Fruit fly (Drosophila melanogaster) whole organism, embryonic: ENCODE measurements around the gene CG7264.
A peak's percentile ranks its signal among the peaks of the same experiment; 100 is the strongest.

Source experiments
- BEAF-32 ChIP-seq: fragments of 200-800 bp; sonication (Bioruptor generic); optimal IDR thresholded peaks from 3 replicates; lab custom pipeline; 2017; ENCODE audit warnings: missing biosample characterization, missing genetic modification characterization, mild to moderate bottlenecking, moderate library complexity, missing genetic modification reagents
- CG11456 ChIP-seq: fragments of 200-800 bp; sonication (Bioruptor generic); IDR thresholded peaks from 3 replicates; pipeline ENCODE4 v1.3.6; 2022; ENCODE audit warnings: missing biosample characterization, missing genetic modification characterization
- CG12299 ChIP-seq: fragments of 200-800 bp; sonication (Bioruptor generic); optimal IDR thresholded peaks from 2 replicates; lab custom pipeline; 2018; ENCODE audit warnings: missing biosample characterization, mild to moderate bottlenecking, missing genetic modification characterization
- CG17802 ChIP-seq: fragments of 200-800 bp; sonication (Bioruptor generic); optimal IDR thresholded peaks from 2 replicates; lab custom pipeline; 2018; ENCODE audit warnings: missing biosample characterization, mild to moderate bottlenecking, missing genetic modification characterization, moderate library complexity
- CG18476 ChIP-seq: fragments of 200-800 bp; sonication (Bioruptor generic); optimal IDR thresholded peaks from 2 replicates; lab custom pipeline; 2016; ENCODE audit warnings: missing biosample characterization, mild to moderate bottlenecking, missing genetic modification characterization
- CG18619 ChIP-seq: fragments of 200-800 bp; sonication (Bioruptor generic); optimal IDR thresholded peaks from 3 replicates; lab custom pipeline; 2017; ENCODE audit warnings: missing biosample characterization, mild to moderate bottlenecking, missing genetic modification characterization
- CG2199 ChIP-seq: fragments of 200-800 bp; sonication (Bioruptor generic); IDR thresholded peaks from 3 replicates; pipeline ENCODE4 v1.3.6; 2022; ENCODE audit warnings: missing biosample characterization, missing genetic modification characterization
- CG2678 ChIP-seq: fragments of 200-800 bp; sonication (Bioruptor generic); optimal IDR thresholded peaks from 3 replicates; lab custom pipeline; 2019; ENCODE audit warnings: missing biosample characterization, mild to moderate bottlenecking, missing genetic modification characterization, moderate library complexity
- CG34224 ChIP-seq: fragments of 200-800 bp; sonication (Bioruptor generic); IDR thresholded peaks from 3 replicates; pipeline ENCODE4 v1.3.6; 2022; ENCODE audit warnings: missing biosample characterization, missing genetic modification characterization; ENCODE audit not compliant: partially characterized antibody
- CG3838 ChIP-seq: fragments of 200-800 bp; sonication (Bioruptor generic); optimal IDR thresholded peaks from 3 replicates; lab custom pipeline; 2016; ENCODE audit warnings: missing biosample characterization, missing genetic modification characterization
- CG4328 ChIP-seq: fragments of 200-800 bp; sonication (Bioruptor generic); optimal IDR thresholded peaks from 3 replicates; lab custom pipeline; 2017; ENCODE audit warnings: missing biosample characterization, missing genetic modification reagents, missing genetic modification characterization
- CG4424 ChIP-seq: fragments of 200-800 bp; sonication (Bioruptor generic); optimal IDR thresholded peaks from 3 replicates; lab custom pipeline; 2016; ENCODE audit warnings: missing biosample characterization, missing genetic modification characterization
- CG4854 ChIP-seq: fragments of 200-800 bp; sonication (Bioruptor generic); optimal IDR thresholded peaks from 2 replicates; lab custom pipeline; 2016; ENCODE audit warnings: missing biosample characterization, missing genetic modification characterization, inconsistent platforms
- CG6175 ChIP-seq: fragments of 200-800 bp; sonication (Bioruptor generic); IDR thresholded peaks from 3 replicates; pipeline ENCODE4 v1.3.6; 2022; ENCODE audit warnings: missing biosample characterization, missing genetic modification characterization
- CG6689 ChIP-seq: fragments of 200-800 bp; sonication (Bioruptor generic); IDR thresholded peaks from 2 replicates; pipeline ENCODE4 v1.3.6; 2022; ENCODE audit warnings: missing biosample characterization, missing genetic modification characterization
- CG8281 ChIP-seq: fragments of 200-800 bp; sonication (Bioruptor generic); optimal IDR thresholded peaks from 2 replicates; lab custom pipeline; 2018; ENCODE audit warnings: missing biosample characterization, mild to moderate bottlenecking, missing genetic modification characterization, moderate library complexity
- CG8388 ChIP-seq: fragments of 200-800 bp; sonication (Bioruptor generic); optimal IDR thresholded peaks from 2 replicates; lab custom pipeline; 2019; ENCODE audit warnings: missing biosample characterization, mild to moderate bottlenecking, missing genetic modification characterization, moderate library complexity
- CTCF ChIP-seq: fragments of 200-800 bp; sonication (Bioruptor generic); optimal IDR thresholded peaks from 2 replicates; lab custom pipeline; 2017; ENCODE audit warnings: missing biosample characterization, mild to moderate bottlenecking, missing genetic modification characterization, moderate library complexity
- Chrac-16 ChIP-seq: fragments of 200-800 bp; sonication (Bioruptor generic); optimal IDR thresholded peaks from 3 replicates; lab custom pipeline; 2016; ENCODE audit warnings: missing biosample characterization, missing genetic modification characterization
- Dad ChIP-seq: fragments of 200-800 bp; sonication (Bioruptor generic); optimal IDR thresholded peaks from 3 replicates; lab custom pipeline; 2016; ENCODE audit warnings: missing biosample characterization, missing genetic modification characterization
- Dip2 ChIP-seq: fragments of 200-800 bp; sonication (Bioruptor generic); IDR thresholded peaks from 2 replicates; pipeline ENCODE4 v1.3.6; 2022; ENCODE audit warnings: missing biosample characterization, missing genetic modification characterization
- E2f1 ChIP-seq: fragments of 200-800 bp; sonication (Bioruptor generic); IDR thresholded peaks from 2 replicates; pipeline ENCODE4 v1.3.6; 2022; ENCODE audit warnings: missing biosample characterization, missing genetic modification characterization
- ERR ChIP-seq: fragments of 200-800 bp; sonication (Bioruptor generic); optimal IDR thresholded peaks from 2 replicates; lab custom pipeline; 2016; ENCODE audit warnings: missing biosample characterization, missing genetic modification characterization
- Elba2 ChIP-seq: fragments of 200-800 bp; sonication (Bioruptor generic); optimal IDR thresholded peaks from 3 replicates; lab custom pipeline; 2016; ENCODE audit warnings: missing biosample characterization, missing genetic modification characterization
- Ets65A ChIP-seq: fragments of 200-800 bp; sonication (Bioruptor generic); peaks from one replicate; lab custom pipeline; 2016; ENCODE audit warnings: missing biosample characterization, missing genetic modification characterization
- Hr51 ChIP-seq, 2 experiments: fragments of 200-800 bp; sonication (Bioruptor generic); optimal IDR thresholded peaks; 2 replicates in 1 of 2; 3 replicates in 1 of 2; lab custom pipeline; 2016 to 2018; ENCODE audit warnings: missing biosample characterization in 2 of 2, missing genetic modification characterization in 2 of 2, mild to moderate bottlenecking in 1 of 2, moderate library complexity in 1 of 2
- Lpt ChIP-seq: fragments of >200 bp; optimal IDR thresholded peaks from 2 replicates; lab custom pipeline; 2018; ENCODE audit warnings: missing biosample characterization, missing genetic modification characterization
- MTF-1 ChIP-seq: fragments of 200-800 bp; sonication (Bioruptor generic); optimal IDR thresholded peaks from 2 replicates; lab custom pipeline; 2018; ENCODE audit warnings: missing biosample characterization, mild to moderate bottlenecking, missing genetic modification characterization, borderline replicate concordance
- Max ChIP-seq: fragments of 200-800 bp; sonication (Bioruptor generic); optimal IDR thresholded peaks from 2 replicates; lab custom pipeline; 2016; ENCODE audit warnings: missing biosample characterization, mild to moderate bottlenecking, missing genetic modification characterization
- Mrtf ChIP-seq: fragments of 200-800 bp; sonication (Bioruptor generic); IDR thresholded peaks from 3 replicates; pipeline ENCODE4 v1.3.6; 2022; ENCODE audit warnings: missing biosample characterization, missing genetic modification characterization
- Ptx1 ChIP-seq: fragments of 200-800 bp; sonication (Bioruptor generic); IDR thresholded peaks from 2 replicates; pipeline ENCODE4 v1.3.6; 2022; ENCODE audit warnings: missing biosample characterization, missing genetic modification characterization
- Taf1 ChIP-seq: fragments of 200-800 bp; sonication (Bioruptor generic); IDR thresholded peaks from 2 replicates; pipeline ENCODE4 v1.3.6; 2022; ENCODE audit warnings: missing biosample characterization, missing genetic modification characterization
- ara ChIP-seq: fragments of 200-800 bp; sonication (Bioruptor generic); IDR thresholded peaks from 2 replicates; pipeline ENCODE4 v1.3.6; 2022; ENCODE audit warnings: missing biosample characterization, missing genetic modification characterization
- bigmax ChIP-seq: fragments of 200-800 bp; sonication (Bioruptor generic); optimal IDR thresholded peaks from 2 replicates; lab custom pipeline; 2018; ENCODE audit warnings: missing biosample characterization, mild to moderate bottlenecking, missing genetic modification characterization
- caup ChIP-seq: fragments of 200-800 bp; sonication (Bioruptor generic); optimal IDR thresholded peaks from 3 replicates; lab custom pipeline; 2017; ENCODE audit warnings: missing biosample characterization, mild to moderate bottlenecking, missing genetic modification characterization, moderate library complexity; ENCODE audit not compliant: severe bottlenecking
- cwo ChIP-seq: fragments of 200-800 bp; sonication (Bioruptor generic); optimal IDR thresholded peaks from 3 replicates; lab custom pipeline; 2017; ENCODE audit warnings: missing biosample characterization, missing genetic modification characterization, mild to moderate bottlenecking, moderate library complexity, missing genetic modification reagents
- da ChIP-seq: fragments of 200-800 bp; sonication (Bioruptor generic); optimal IDR thresholded peaks from 2 replicates; lab custom pipeline; 2016; ENCODE audit warnings: missing biosample characterization, missing genetic modification characterization
- gsb ChIP-seq: fragments of 200-800 bp; sonication (Bioruptor generic); IDR thresholded peaks from 2 replicates; pipeline ENCODE4 v1.3.6; 2022; ENCODE audit warnings: missing biosample characterization, missing genetic modification characterization
- hb ChIP-seq: fragments of 200-800 bp; sonication (Bioruptor generic); IDR thresholded peaks from 3 replicates; pipeline ENCODE4 v1.3.6; 2022; ENCODE audit warnings: missing biosample characterization, missing genetic modification characterization; ENCODE audit not compliant: partially characterized antibody
- lov ChIP-seq, 2 experiments: fragments of 200-800 bp in 1 of 2; fragments of >200 bp in 1 of 2; sonication (Bioruptor generic) in 1 of 2; IDR thresholded peaks in 1 of 2; optimal IDR thresholded peaks in 1 of 2; 2 replicates in 1 of 2; 3 replicates in 1 of 2; pipeline versions ENCODE4 v1.3.6 to Lab custom; 2017 to 2022; ENCODE audit warnings: missing biosample characterization in 1 of 2, missing genetic modification characterization in 1 of 2
- maf-S ChIP-seq: fragments of 200-800 bp; sonication (Bioruptor generic); optimal IDR thresholded peaks from 2 replicates; lab custom pipeline; 2016; ENCODE audit warnings: missing biosample characterization, missing genetic modification characterization
- mld ChIP-seq: fragments of 200-800 bp; sonication (Bioruptor generic); IDR thresholded peaks from 3 replicates; pipeline ENCODE4 v1.3.6; 2022; ENCODE audit warnings: missing biosample characterization, missing genetic modification characterization; ENCODE audit not compliant: partially characterized antibody
- nerfin-2 ChIP-seq: fragments of 200-800 bp; sonication (Bioruptor generic); IDR thresholded peaks from 2 replicates; pipeline ENCODE4 v1.3.6; 2022; ENCODE audit warnings: missing biosample characterization, missing genetic modification characterization; ENCODE audit not compliant: partially characterized antibody
- oc ChIP-seq: fragments of 200-800 bp; sonication (Bioruptor generic); optimal IDR thresholded peaks from 2 replicates; lab custom pipeline; 2018; ENCODE audit warnings: missing biosample characterization, mild to moderate bottlenecking, missing genetic modification characterization, moderate library complexity
- otp ChIP-seq: fragments of 200-800 bp; sonication (Bioruptor generic); IDR thresholded peaks from 3 replicates; pipeline ENCODE4, ENCODE4 v1.3.6; 2022; ENCODE audit warnings: missing biosample characterization, missing genetic modification characterization
- row ChIP-seq: fragments of 200-800 bp; sonication (Bioruptor generic); IDR thresholded peaks from 3 replicates; pipeline ENCODE4 v1.3.6; 2022; ENCODE audit warnings: missing biosample characterization, missing genetic modification characterization
- tap ChIP-seq: fragments of 200-800 bp; optimal IDR thresholded peaks from 3 replicates; lab custom pipeline; 2019; ENCODE audit warnings: missing biosample characterization, mild to moderate bottlenecking, missing genetic modification characterization, moderate library complexity
- tll ChIP-seq, 2 experiments: fragments of 200-800 bp in 1 of 2; fragments of >200 bp in 1 of 2; sonication (Bioruptor generic) in 1 of 2; optimal IDR thresholded peaks; 2 replicates each; lab custom pipeline; 2017 to 2019; ENCODE audit warnings: missing biosample characterization in 2 of 2, missing genetic modification characterization in 2 of 2, mild to moderate bottlenecking in 1 of 2, moderate library complexity in 1 of 2
- trem ChIP-seq: fragments of 200-800 bp; optimal IDR thresholded peaks from 3 replicates; lab custom pipeline; 2019; ENCODE audit warnings: missing biosample characterization, mild to moderate bottlenecking, missing genetic modification characterization, moderate library complexity
- wek ChIP-seq: fragments of 200-800 bp; sonication (Bioruptor generic); optimal IDR thresholded peaks from 3 replicates; lab custom pipeline; 2018; ENCODE audit warnings: missing biosample characterization, mild to moderate bottlenecking, missing genetic modification characterization, moderate library complexity

The CG7264 gene

dm6 chr3L:11874758-11875157 lies 45.9 kb downstream of the CG7264 start (continued):
- no peak for TF ChIP-seq ERR
- peak; percentile 8 for TF ChIP-seq cwo (GFP tag; lab: Kevin White, UChicago)
- no peak for TF ChIP-seq MTF-1 (GFP tag; lab: Kevin White, UChicago)
- TF ChIP-seq row (GFP tag; lab: Robert Waterston, UW), result peak; percentile 41; the same call in 1 of the 3 replicates
- TF ChIP-seq Chrac-16 (GFP tag; lab: Kevin White, UChicago), result no peak
- no peak for TF ChIP-seq nerfin-2 (GFP tag; lab: Robert Waterston, UW)
- no peak for TF ChIP-seq CG12299 (tag; lab: Kevin White, UChicago)
- TF ChIP-seq Taf1, result no peak
- TF ChIP-seq wek (GFP tag; lab: Kevin White, UChicago), result no peak
- peak; percentile 22 for TF ChIP-seq CG2678 (tag; lab: Kevin White, UChicago)
- TF ChIP-seq Hr51 (GFP tag; optimal IDR thresholded peaks at IDR 0.05; lab: Kevin White, UChicago), result peak in 1 of 2 experiments; percentile 25
- no peak for TF ChIP-seq CG6175
- no peak for TF ChIP-seq CG17802 (tag; lab: Kevin White, UChicago)

dm6 chr3L:11876036-11876435 lies 47.2 kb downstream of the CG7264 start:
- TF ChIP-seq CG8388 (GFP tag; lab: Kevin White, UChicago), result peak; percentile 11
- TF ChIP-seq trem (tag; lab: Kevin White, UChicago), result no peak
- no peak for TF ChIP-seq da (GFP tag; lab: Kevin White, UChicago)
- no peak for TF ChIP-seq tll (GFP tag; optimal IDR thresholded peaks at IDR 0.05; lab: Kevin White, UChicago)
- TF ChIP-seq Max (GFP tag; lab: Kevin White, UChicago), result no peak
- no peak for TF ChIP-seq caup (GFP tag; lab: Kevin White, UChicago)
- TF ChIP-seq CG34224 (GFP tag; lab: Robert Waterston, UW), result no peak
- no peak for TF ChIP-seq CG4328 (GFP tag; lab: Kevin White, UChicago)
- TF ChIP-seq Dip2 (GFP tag; lab: Robert Waterston, UW), result no peak
- no peak for TF ChIP-seq tap
- no peak for TF ChIP-seq mld (GFP tag; lab: Robert Waterston, UW)
- no peak for TF ChIP-seq CG8281 (tag; lab: Kevin White, UChicago)
- TF ChIP-seq Elba2 (GFP tag; lab: Kevin White, UChicago), result no peak
- TF ChIP-seq oc (tag; lab: Kevin White, UChicago), result no peak
- no peak for TF ChIP-seq CG18476
- no peak for TF ChIP-seq CG18619 (GFP tag; lab: Kevin White, UChicago)
- peak; percentile 85 for TF ChIP-seq CTCF (GFP tag; lab: Kevin White, UChicago)
- TF ChIP-seq maf-S (GFP tag; lab: Kevin White, UChicago), result no peak
- no peak for TF ChIP-seq bigmax (GFP tag; lab: Kevin White, UChicago)
- no peak for TF ChIP-seq Ptx1
- no peak for TF ChIP-seq CG4854 (GFP tag; lab: Kevin White, UChicago)
- TF ChIP-seq CG3838 (GFP tag; lab: Kevin White, UChicago), result no peak
- TF ChIP-seq lov (optimal IDR thresholded peaks at IDR 0.05; lab: Kevin White, UChicago), result no peak
- 0 out of 3 replicates have a peak, but pooled peaks have one; percentile 32 for TF ChIP-seq lov (GFP tag; IDR thresholded peaks at IDR 0.05; lab: Robert Waterston, UW)
- TF ChIP-seq E2f1 (GFP tag; lab: Robert Waterston, UW), result no peak
- peak; percentile 66 for TF ChIP-seq Ets65A
- TF ChIP-seq otp, result no peak
- no peak for TF ChIP-seq CG4424 (GFP tag; lab: Kevin White, UChicago)
- no peak for TF ChIP-seq BEAF-32 (GFP tag; lab: Kevin White, UChicago)
- no peak for TF ChIP-seq CG2199
- TF ChIP-seq ara (GFP tag; lab: Robert Waterston, UW), result no peak
- TF ChIP-seq CG6689 (GFP tag; lab: Robert Waterston, UW), result no peak
- TF ChIP-seq gsb, result no peak
- TF ChIP-seq Lpt, result no peak
- TF ChIP-seq hb (GFP tag; lab: Robert Waterston, UW), result no peak
- 0 out of 3 replicates have a peak, but pooled peaks have one; percentile 28 for TF ChIP-seq CG11456 (GFP tag; lab: Robert Waterston, UW)
- TF ChIP-seq Dad (GFP tag; lab: Kevin White, UChicago), result no peak
- TF ChIP-seq Mrtf, result no peak
